Fruit fly (Drosophila melanogaster): ENCODE results near the gene grn.
A peak's percentile ranks its signal among the peaks of the same experiment; 100 is the strongest.

grn gene

dm6 chr3R:8160056-8161017, 20.9 kb downstream of the grn start (continued):
- TF ChIP-seq Ets65A (GFP tag): peak; percentile 77
- peak; percentile 84 for TF ChIP-seq abd-A (tag; optimal IDR thresholded peaks at IDR 0.05)
- TF ChIP-seq sd (tag; optimal IDR thresholded peaks at IDR 0.05): peak; percentile 23
- TF ChIP-seq Stat92E (GFP tag; optimal IDR thresholded peaks at IDR 0.05): peak in 1 of 3 experiments; percentile 92
- peak in 1 of 2 experiments; percentile 47 for TF ChIP-seq Pdp1 (GFP tag; optimal IDR thresholded peaks at IDR 0.05)
- TF ChIP-seq grn (GFP tag; optimal IDR thresholded peaks at IDR 0.05): peak; percentile 99
- 0 out of 4 replicates have a peak, but pooled peaks have one; percentile 39 for TF ChIP-seq chinmo (GFP tag; IDR thresholded peaks at IDR 0.05; ENCODE audit: partially characterized antibody)

- TF ChIP-seq Awh (GFP tag; IDR thresholded peaks at IDR 0.05): peak; percentile 88
- peak; percentile 1 for TF ChIP-seq abd-A (tag; optimal IDR thresholded peaks at IDR 0.05)
- no peak for TF ChIP-seq CG6854 (GFP tag; optimal IDR thresholded peaks at IDR 0.05)
- TF ChIP-seq oc (tag; optimal IDR thresholded peaks at IDR 0.05): peak; percentile 57
- TF ChIP-seq sens-2 (GFP tag; IDR thresholded peaks at IDR 0.05): no peak
- TF ChIP-seq CG10147 (GFP tag; optimal IDR thresholded peaks at IDR 0.05): no peak
Measured at dm6 chr3R:8158328-8158727, 22.9 kb downstream of the grn start.

- TF ChIP-seq HmgZ (tag; optimal IDR thresholded peaks at IDR 0.05): no peak
- TF ChIP-seq CG15073 (GFP tag; optimal IDR thresholded peaks at IDR 0.05): no peak
- peak; percentile 63 for TF ChIP-seq crol (GFP tag; IDR thresholded peaks at IDR 0.05)
- peak; percentile 19 for TF ChIP-seq Ets65A (GFP tag)
- 0 out of 2 replicates have a peak, but pooled peaks have one; percentile 4 for TF ChIP-seq slbo (GFP tag; IDR thresholded peaks at IDR 0.05)
- TF ChIP-seq ham (GFP tag; IDR thresholded peaks at IDR 0.05): no peak
- TF ChIP-seq Sox100B (GFP tag; optimal IDR thresholded peaks at IDR 0.05): no peak
- TF ChIP-seq Xrp1 (GFP tag; IDR thresholded peaks at IDR 0.05): no peak
- TF ChIP-seq nmo (GFP tag; optimal IDR thresholded peaks at IDR 0.05): no peak
- TF ChIP-seq CG2875 (GFP tag; optimal IDR thresholded peaks at IDR 0.05): no peak
- TF ChIP-seq ttk (GFP tag; IDR thresholded peaks at IDR 0.05): no peak
- no peak for TF ChIP-seq ab (GFP tag; optimal IDR thresholded peaks at IDR 0.05)
- TF ChIP-seq tll (GFP tag; optimal IDR thresholded peaks at IDR 0.05): no peak
- TF ChIP-seq amos (GFP tag; IDR thresholded peaks at IDR 0.05; ENCODE audit: partially characterized antibody): no peak
Measured at dm6 chr3R:8157247-8157646, 24.0 kb downstream of the grn start.

dm6 chr3R:8155735-8156670, 25.2 kb downstream of the grn start:
- peak; percentile 4 for TF ChIP-seq Nf-YC (tag; optimal IDR thresholded peaks at IDR 0.05)
- TF ChIP-seq CG32767 (GFP tag; IDR thresholded peaks at IDR 0.05): no peak
- no peak for TF ChIP-seq Stat92E (GFP tag; optimal IDR thresholded peaks at IDR 0.05)
- TF ChIP-seq CG14965 (GFP tag; optimal IDR thresholded peaks at IDR 0.05; ENCODE audit: borderline replicate concordance): no peak
- no peak for TF ChIP-seq CG32532 (GFP tag; IDR thresholded peaks at IDR 0.05)
- TF ChIP-seq CG7839 (tag; optimal IDR thresholded peaks at IDR 0.05): no peak
- no peak for TF ChIP-seq CG14667 (GFP tag; IDR thresholded peaks at IDR 0.05)
- TF ChIP-seq CG10431 (GFP tag; optimal IDR thresholded peaks at IDR 0.05): peak; percentile 2
- no peak for TF ChIP-seq ranshi (GFP tag; IDR thresholded peaks at IDR 0.05)
- TF ChIP-seq CG11247 (GFP tag; IDR thresholded peaks at IDR 0.05): 0 out of 2 replicates have a peak, but pooled peaks have one; percentile 43
- TF ChIP-seq jing (GFP tag; optimal IDR thresholded peaks at IDR 0.05): no peak
- no peak for TF ChIP-seq Bteb2 (GFP tag; optimal IDR thresholded peaks at IDR 0.05)
- TF ChIP-seq org-1 (GFP tag; optimal IDR thresholded peaks at IDR 0.05): peak; percentile 36
- peak; percentile 40 for TF ChIP-seq Sox102F (GFP tag; optimal IDR thresholded peaks at IDR 0.05)
- TF ChIP-seq CG9817 (tag; optimal IDR thresholded peaks at IDR 0.05): peak; percentile 6
- peak; percentile 26 for TF ChIP-seq CG6813 (GFP tag; optimal IDR thresholded peaks at IDR 0.05)
- peak; percentile 59 for TF ChIP-seq CG3407 (GFP tag; optimal IDR thresholded peaks at IDR 0.05)

Data from whole organism, embryonic.